Worm (Caenorhabditis elegans) whole organism, mixed stage, embryonic: ENCODE results near the gene nxf-1.

Experiments used
- blmp-1 ChIP-seq: fragments of 150-350 bp; optimal IDR thresholded peaks from 2 replicates; lab custom pipeline; 2014; ENCODE audit warnings: missing biosample characterization, missing genetic modification characterization
- ceh-39 ChIP-seq: fragments of 150-350 bp; optimal IDR thresholded peaks from 2 replicates; lab custom pipeline; 2014; ENCODE audit warnings: missing biosample characterization, missing genetic modification characterization
- ceh-83 ChIP-seq: fragments of 200-800 bp; sonication (Bioruptor generic); optimal IDR thresholded peaks from 2 replicates; lab custom pipeline; 2018; ENCODE audit warnings: mild to moderate bottlenecking, missing genetic modification characterization, missing compliant biosample characterization
- ces-1 ChIP-seq: fragments of 150-350 bp; optimal IDR thresholded peaks from 2 replicates; lab custom pipeline; 2014; ENCODE audit warnings: missing biosample characterization, missing genetic modification reagents, missing genetic modification characterization
- drap-1 ChIP-seq: fragments of 200-800 bp; sonication (Bioruptor generic); optimal IDR thresholded peaks from 3 replicates; lab custom pipeline; 2018; ENCODE audit warnings: mild to moderate bottlenecking, missing genetic modification characterization, missing compliant biosample characterization
- elt-1 ChIP-seq: sonication (generic microtip); optimal IDR thresholded peaks from 2 replicates; lab custom pipeline; 2017; ENCODE audit warnings: missing genetic modification characterization, mild to moderate bottlenecking, missing compliant biosample characterization, antibody characterized with exemption, moderate library complexity, borderline replicate concordance; ENCODE audit not compliant: insufficient read depth
- elt-3 ChIP-seq: fragments of 150-350 bp; optimal IDR thresholded peaks from 2 replicates; lab custom pipeline; 2014; ENCODE audit warnings: missing biosample characterization, missing genetic modification characterization
- lin-13 ChIP-seq: fragments of 150-350 bp; optimal IDR thresholded peaks from 2 replicates; lab custom pipeline; 2014; ENCODE audit warnings: missing biosample characterization, missing genetic modification characterization
- nhr-237 ChIP-seq: fragments of 150-350 bp; optimal IDR thresholded peaks from 2 replicates; lab custom pipeline; 2014; ENCODE audit warnings: missing biosample characterization, missing genetic modification characterization
- nhr-76 ChIP-seq: sonication (generic microtip); optimal IDR thresholded peaks from 2 replicates; lab custom pipeline; 2017; ENCODE audit warnings: missing biosample characterization, missing genetic modification characterization
- pha-4 ChIP-seq: fragments of 150-350 bp; optimal IDR thresholded peaks from 2 replicates; lab custom pipeline; 2018; ENCODE audit warnings: missing biosample characterization, missing genetic modification reagents, missing genetic modification characterization
- sptf-1 ChIP-seq: sonication (generic microtip); optimal IDR thresholded peaks from 2 replicates; lab custom pipeline; 2017; ENCODE audit warnings: mild to moderate bottlenecking, missing genetic modification characterization, moderate library complexity, missing compliant biosample characterization
- unc-62 ChIP-seq: fragments of 150-350 bp; optimal IDR thresholded peaks from 2 replicates; lab custom pipeline; 2014; ENCODE audit warnings: missing biosample characterization, missing genetic modification reagents, missing genetic modification characterization
- ztf-11 ChIP-seq: fragments of 150-350 bp; optimal IDR thresholded peaks from 2 replicates; lab custom pipeline; 2014; ENCODE audit warnings: missing biosample characterization, missing genetic modification characterization

- TF ChIP-seq pha-4 (tag; lab: Kevin White, UChicago) (no peak), ztf-11 (no peak), elt-3 (no peak), blmp-1 (tag; lab: Kevin White, UChicago) (no peak), ceh-39 (no peak), unc-62 (GFP tag; lab: Kevin White, UChicago) (no peak), sptf-1 (no peak), elt-1 (tag; lab: Kevin White, UChicago) (no peak), ces-1 (GFP tag; lab: Kevin White, UChicago) (no peak), lin-13 (tag; lab: Kevin White, UChicago) (no peak), nhr-237 (no peak), drap-1 (GFP tag; lab: Kevin White, UChicago) (no peak), nhr-76 (no peak), ceh-83 (no peak)
Measured at ce11 chrV:14405647-14406046, 9.2 kb downstream of the nxf-1 start.
